Fruit fly (Drosophila melanogaster) whole organism, embryonic: ENCODE results near the gene CG17637.

ENCODE experiments used
- Abd-B ChIP-seq: fragments of 200-800 bp; sonication (Bioruptor generic); optimal IDR thresholded peaks from 2 replicates; lab custom pipeline; 2018; ENCODE audit warnings: missing biosample characterization, mild to moderate bottlenecking, missing genetic modification characterization, moderate library complexity
- BEAF-32 ChIP-seq: fragments of 200-800 bp; sonication (Bioruptor generic); optimal IDR thresholded peaks from 3 replicates; lab custom pipeline; 2017; ENCODE audit warnings: missing biosample characterization, missing genetic modification characterization, mild to moderate bottlenecking, moderate library complexity, missing genetic modification reagents
- CG10147 ChIP-seq: fragments of 200-800 bp; sonication (Bioruptor generic); optimal IDR thresholded peaks from 2 replicates; lab custom pipeline; 2019; ENCODE audit warnings: missing biosample characterization, mild to moderate bottlenecking, missing genetic modification characterization, moderate library complexity
- CG10959 ChIP-seq: fragments of 200-800 bp; sonication (Bioruptor generic); IDR thresholded peaks from 2 replicates; pipeline ENCODE4 v1.3.6; 2022; ENCODE audit warnings: missing biosample characterization, missing genetic modification characterization
- CG10979 ChIP-seq: fragments of 200-800 bp; sonication (Bioruptor generic); optimal IDR thresholded peaks from 2 replicates; lab custom pipeline; 2018; ENCODE audit warnings: missing biosample characterization, mild to moderate bottlenecking, missing genetic modification characterization, moderate library complexity
- CG11085 ChIP-seq: fragments of 200-800 bp; sonication (Bioruptor generic); IDR thresholded peaks from 2 replicates; pipeline ENCODE4 v1.3.6; 2022; ENCODE audit warnings: missing biosample characterization, missing genetic modification characterization
- CG1233 ChIP-seq: fragments of 200-800 bp; sonication (Bioruptor generic); optimal IDR thresholded peaks from 4 replicates; lab custom pipeline; 2018; ENCODE audit warnings: missing biosample characterization, mild to moderate bottlenecking, missing genetic modification characterization
- CG12744 ChIP-seq: fragments of 200-800 bp; sonication (Bioruptor generic); optimal IDR thresholded peaks from 2 replicates; lab custom pipeline; 2016; ENCODE audit warnings: missing biosample characterization, missing genetic modification characterization
- CG13775 ChIP-seq: fragments of 200-800 bp; sonication (Bioruptor generic); optimal IDR thresholded peaks from 3 replicates; lab custom pipeline; 2017; ENCODE audit warnings: missing biosample characterization, mild to moderate bottlenecking, missing genetic modification characterization
- CG14441 ChIP-seq: fragments of 200-800 bp; sonication (Bioruptor generic); IDR thresholded peaks from 2 replicates; pipeline ENCODE4 v1.3.6; 2022; ENCODE audit warnings: missing biosample characterization, missing genetic modification characterization
- CG14667 ChIP-seq: fragments of 200-800 bp; sonication (Bioruptor generic); IDR thresholded peaks from 2 replicates; pipeline ENCODE4 v1.3.6; 2022; ENCODE audit warnings: missing biosample characterization, missing genetic modification characterization
- CG1529 ChIP-seq: fragments of 200-800 bp; sonication (Bioruptor generic); optimal IDR thresholded peaks from 3 replicates; lab custom pipeline; 2018; ENCODE audit warnings: missing biosample characterization, missing genetic modification characterization
- CG15601 ChIP-seq: fragments of 200-800 bp; sonication (Bioruptor generic); optimal IDR thresholded peaks from 3 replicates; lab custom pipeline; 2019; ENCODE audit warnings: missing biosample characterization, mild to moderate bottlenecking, missing genetic modification characterization, moderate library complexity
- CG1647 ChIP-seq: fragments of 200-800 bp; sonication (Bioruptor generic); optimal IDR thresholded peaks from 3 replicates; lab custom pipeline; 2016; ENCODE audit warnings: missing biosample characterization, missing genetic modification characterization
- CG18619 ChIP-seq: fragments of 200-800 bp; sonication (Bioruptor generic); optimal IDR thresholded peaks from 3 replicates; lab custom pipeline; 2017; ENCODE audit warnings: missing biosample characterization, mild to moderate bottlenecking, missing genetic modification characterization
- CG31224 ChIP-seq: fragments of 200-800 bp; sonication (Bioruptor generic); IDR thresholded peaks from 2 replicates; pipeline ENCODE4 v1.3.6; 2022; ENCODE audit warnings: missing biosample characterization, missing genetic modification characterization
- CG33557 ChIP-seq: fragments of 200-800 bp; sonication (Bioruptor generic); optimal IDR thresholded peaks from 2 replicates; lab custom pipeline; 2019; ENCODE audit warnings: missing biosample characterization, mild to moderate bottlenecking, missing genetic modification characterization, moderate library complexity
- CG3847 ChIP-seq: fragments of 200-800 bp; sonication (Bioruptor generic); IDR thresholded peaks from 2 replicates; pipeline ENCODE4 v1.3.6; 2022; ENCODE audit warnings: missing biosample characterization, missing genetic modification characterization
- CG6854 ChIP-seq: fragments of 200-800 bp; sonication (Bioruptor generic); optimal IDR thresholded peaks from 3 replicates; lab custom pipeline; 2017; ENCODE audit warnings: missing biosample characterization, mild to moderate bottlenecking, missing genetic modification characterization
- CG8359 ChIP-seq: fragments of 200-800 bp; sonication (Bioruptor generic); optimal IDR thresholded peaks from 2 replicates; lab custom pipeline; 2017; ENCODE audit warnings: missing biosample characterization, mild to moderate bottlenecking, missing genetic modification characterization, borderline replicate concordance
- D ChIP-seq, 2 experiments: fragments of 200-800 bp in 1 of 2; fragments of >200 bp in 1 of 2; sonication (Bioruptor generic) in 1 of 2; optimal IDR thresholded peaks; 2 replicates in 1 of 2; 3 replicates in 1 of 2; lab custom pipeline; 2017; ENCODE audit warnings: mild to moderate bottlenecking in 1 of 2, missing biosample characterization in 1 of 2, missing genetic modification characterization in 1 of 2, missing genetic modification reagents in 1 of 2
- Doc2 ChIP-seq: fragments of 200-800 bp; sonication (Bioruptor generic); IDR thresholded peaks from 2 replicates; pipeline ENCODE4 v1.3.6; 2022; ENCODE audit warnings: missing biosample characterization, missing genetic modification characterization
- Dp ChIP-seq: fragments of 200-800 bp; sonication (Bioruptor generic); optimal IDR thresholded peaks from 2 replicates; lab custom pipeline; 2018; ENCODE audit warnings: missing biosample characterization, mild to moderate bottlenecking, missing genetic modification characterization, moderate library complexity
- Drgx ChIP-seq: fragments of 200-800 bp; sonication (Bioruptor generic); IDR thresholded peaks from 2 replicates; pipeline ENCODE4 v1.3.6; 2022; ENCODE audit warnings: missing biosample characterization, missing genetic modification characterization
- Hmr ChIP-seq: fragments of 200-800 bp; sonication (Bioruptor generic); optimal IDR thresholded peaks from 3 replicates; lab custom pipeline; 2017; ENCODE audit warnings: mild to moderate bottlenecking, missing biosample characterization, missing genetic modification reagents, missing genetic modification characterization
- Lim3 ChIP-seq: fragments of 200-800 bp; sonication (Bioruptor generic); IDR thresholded peaks from 2 replicates; pipeline ENCODE4 v1.3.6; 2022; ENCODE audit warnings: missing biosample characterization, missing genetic modification characterization
- Lpt ChIP-seq: fragments of >200 bp; optimal IDR thresholded peaks from 2 replicates; lab custom pipeline; 2018; ENCODE audit warnings: missing biosample characterization, missing genetic modification characterization
- Myb ChIP-seq: fragments of 200-800 bp; sonication (Bioruptor generic); optimal IDR thresholded peaks from 2 replicates; lab custom pipeline; 2016; ENCODE audit warnings: missing biosample characterization, missing genetic modification characterization
- Six4 ChIP-seq: fragments of 200-800 bp; sonication (Bioruptor generic); optimal IDR thresholded peaks from 2 replicates; lab custom pipeline; 2016; ENCODE audit warnings: missing biosample characterization, missing genetic modification characterization
- Taf1 ChIP-seq: fragments of 200-800 bp; sonication (Bioruptor generic); IDR thresholded peaks from 2 replicates; pipeline ENCODE4 v1.3.6; 2022; ENCODE audit warnings: missing biosample characterization, missing genetic modification characterization
- Trl ChIP-seq, 3 experiments: fragments of >200 bp in 2 of 3; fragments of 200-800 bp in 1 of 3; sonication (Bioruptor generic) in 1 of 3; optimal IDR thresholded peaks; 2 replicates in 1 of 3; 3 replicates in 2 of 3; lab custom pipeline; 2016 to 2017; ENCODE audit warnings: missing biosample characterization in 1 of 3, missing genetic modification characterization in 1 of 3
- abd-A ChIP-seq: fragments of 200-800 bp; sonication (Bioruptor generic); optimal IDR thresholded peaks from 3 replicates; lab custom pipeline; 2019; ENCODE audit warnings: missing biosample characterization, mild to moderate bottlenecking, missing genetic modification characterization, moderate library complexity
- aop ChIP-seq: fragments of 200-800 bp; sonication (Bioruptor generic); IDR thresholded peaks from 2 replicates; pipeline ENCODE4 v1.3.6; 2022; ENCODE audit warnings: missing biosample characterization, missing genetic modification characterization
- bcd ChIP-seq: fragments of 200-800 bp; sonication (Bioruptor generic); optimal IDR thresholded peaks from 2 replicates; lab custom pipeline; 2017; ENCODE audit warnings: missing biosample characterization, mild to moderate bottlenecking, missing genetic modification characterization
- eyg ChIP-seq: fragments of 200-800 bp; sonication (Bioruptor generic); optimal IDR thresholded peaks from 3 replicates; lab custom pipeline; 2016; ENCODE audit warnings: missing biosample characterization, missing genetic modification characterization
- fd96Cb ChIP-seq: fragments of 200-800 bp; sonication (Bioruptor generic); optimal IDR thresholded peaks from 2 replicates; lab custom pipeline; 2018; ENCODE audit warnings: missing biosample characterization, mild to moderate bottlenecking, missing genetic modification characterization, moderate library complexity
- gce ChIP-seq: fragments of 200-800 bp; sonication (Bioruptor generic); IDR thresholded peaks from 3 replicates; pipeline ENCODE4 v1.3.6; 2022; ENCODE audit warnings: missing biosample characterization, missing genetic modification characterization
- grn ChIP-seq: fragments of 200-800 bp; sonication (Bioruptor generic); optimal IDR thresholded peaks from 3 replicates; lab custom pipeline; 2017; ENCODE audit warnings: missing biosample characterization, missing genetic modification characterization
- gsb-n ChIP-seq: fragments of 200-800 bp; sonication (Bioruptor generic); optimal IDR thresholded peaks from 3 replicates; lab custom pipeline; 2018; ENCODE audit warnings: missing biosample characterization, mild to moderate bottlenecking, missing genetic modification characterization
- ham ChIP-seq: fragments of 200-800 bp; sonication (Bioruptor generic); IDR thresholded peaks from 2 replicates; pipeline ENCODE4 v1.3.6; 2022; ENCODE audit warnings: missing biosample characterization, missing genetic modification characterization
- hb ChIP-seq: fragments of 200-800 bp; sonication (Bioruptor generic); IDR thresholded peaks from 3 replicates; pipeline ENCODE4 v1.3.6; 2022; ENCODE audit warnings: missing biosample characterization, missing genetic modification characterization; ENCODE audit not compliant: partially characterized antibody
- her ChIP-seq: fragments of 200-800 bp; sonication (Bioruptor generic); optimal IDR thresholded peaks from 2 replicates; lab custom pipeline; 2016; ENCODE audit warnings: missing biosample characterization, missing genetic modification characterization
- lola ChIP-seq, 3 experiments: fragments of >200 bp in 2 of 3; fragments of 200-800 bp in 1 of 3; sonication (Bioruptor generic) in 1 of 3; optimal IDR thresholded peaks; 2 replicates each; lab custom pipeline; 2017 to 2019; ENCODE audit warnings: missing biosample characterization in 3 of 3, missing genetic modification characterization in 3 of 3, mild to moderate bottlenecking in 1 of 3, moderate library complexity in 1 of 3
- nom ChIP-seq: fragments of 200-800 bp; sonication (Bioruptor generic); optimal IDR thresholded peaks from 2 replicates; lab custom pipeline; 2017; ENCODE audit warnings: missing biosample characterization, missing genetic modification characterization, mild to moderate bottlenecking, moderate library complexity, missing genetic modification reagents
- run ChIP-seq: fragments of 200-800 bp; sonication (Bioruptor generic); optimal IDR thresholded peaks from 3 replicates; lab custom pipeline; 2018; ENCODE audit warnings: missing biosample characterization, mild to moderate bottlenecking, missing genetic modification characterization
- sisA ChIP-seq: fragments of 200-800 bp; sonication (Bioruptor generic); IDR thresholded peaks from 2 replicates; pipeline ENCODE4 v1.3.6; 2022; ENCODE audit warnings: missing biosample characterization, missing genetic modification characterization
- stwl ChIP-seq: fragments of 200-800 bp; sonication (Bioruptor generic); optimal IDR thresholded peaks from 3 replicates; lab custom pipeline; 2018; ENCODE audit warnings: missing biosample characterization, mild to moderate bottlenecking, missing genetic modification characterization, moderate library complexity
- zfh1 ChIP-seq: fragments of 200-800 bp; sonication (Bioruptor generic); IDR thresholded peaks from 3 replicates; pipeline ENCODE4 v1.3.6; 2022; ENCODE audit warnings: missing biosample characterization, missing genetic modification characterization

CG17637 gene

DNA sequence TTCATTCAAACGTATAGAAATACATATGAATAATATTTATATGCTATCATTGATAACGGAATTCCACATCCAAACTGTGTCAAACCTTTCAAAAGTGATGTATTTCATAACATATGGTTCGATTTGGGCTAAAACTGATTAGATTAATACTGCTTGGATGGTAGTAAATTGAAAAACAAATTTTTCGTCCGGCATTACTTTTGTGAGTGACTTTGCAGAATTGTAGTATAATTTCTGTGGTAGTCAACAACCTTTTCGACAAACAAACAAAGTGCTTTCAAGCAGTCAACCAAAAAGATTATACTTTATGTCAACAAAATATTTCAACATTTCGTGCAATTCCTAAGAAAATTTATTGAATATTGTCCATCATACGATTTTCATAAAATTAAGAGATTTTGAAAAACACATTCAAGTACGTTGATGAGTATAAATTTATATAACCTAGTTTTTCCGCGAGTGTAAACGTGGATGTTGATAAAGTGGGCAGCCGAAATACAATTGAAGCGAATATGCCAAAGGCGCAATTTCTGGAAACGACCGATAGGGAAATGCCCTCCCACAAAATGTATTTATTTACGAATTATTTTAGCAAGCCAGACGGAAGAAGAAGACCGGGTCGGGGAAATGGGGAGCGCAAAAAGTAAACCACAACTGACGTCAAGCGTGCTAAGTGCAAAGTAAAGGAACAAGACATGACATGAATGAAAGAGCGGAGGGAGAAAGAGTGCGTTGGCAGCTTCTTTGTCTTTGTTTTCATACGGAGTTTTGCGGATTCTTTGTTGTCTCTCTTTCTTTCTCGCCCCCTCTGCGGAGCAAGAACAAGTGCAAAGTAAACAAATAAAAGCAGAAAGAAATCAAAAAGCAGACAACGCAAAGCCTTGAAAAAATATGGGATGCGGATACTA, 14.2 kb downstream of the CG17637 start (continued):
- TF ChIP-seq CG11085 (no peak), BEAF-32 (GFP tag; lab: Kevin White, UChicago) (no peak), sisA (GFP tag; lab: Robert Waterston, UW) (no peak), Drgx (GFP tag; lab: Robert Waterston, UW) (peak; percentile 13; the same call in 1 of the 2 replicates), CG10147 (GFP tag; lab: Kevin White, UChicago) (peak; percentile 28), Dp (GFP tag; lab: Kevin White, UChicago) (no peak), CG1529 (GFP tag; lab: Kevin White, UChicago) (no peak), CG13775 (GFP tag; lab: Kevin White, UChicago) (peak; percentile 44), gsb-n (no peak), grn (GFP tag; lab: Kevin White, UChicago) (no peak), CG10959 (GFP tag; lab: Robert Waterston, UW) (no peak), Lim3 (GFP tag; lab: Robert Waterston, UW) (no peak), CG1647 (GFP tag; lab: Kevin White, UChicago) (no peak), zfh1 (GFP tag; lab: Robert Waterston, UW) (peak; percentile 31; the same call in 1 of the 3 replicates), CG10979 (tag; lab: Kevin White, UChicago) (no peak), CG33557 (no peak), bcd (GFP tag; lab: Kevin White, UChicago) (peak; percentile 13), D (optimal IDR thresholded peaks at IDR 0.05; lab: Kevin White, UChicago) (no peak), D (GFP tag; optimal IDR thresholded peaks at IDR 0.05; lab: Kevin White, UChicago) (no peak), CG31224 (GFP tag; lab: Robert Waterston, UW) (no peak), lola (GFP tag; optimal IDR thresholded peaks at IDR 0.05; lab: Kevin White, UChicago) (no peak), CG8359 (no peak), eyg (GFP tag; lab: Kevin White, UChicago) (no peak), CG6854 (GFP tag; lab: Kevin White, UChicago) (no peak), run (tag; lab: Kevin White, UChicago) (no peak), hb (GFP tag; lab: Robert Waterston, UW) (no peak), Myb (GFP tag; lab: Kevin White, UChicago) (no peak), CG12744 (no peak), abd-A (tag; lab: Kevin White, UChicago) (no peak), Abd-B (no peak), CG15601 (tag; lab: Kevin White, UChicago) (no peak), her (no peak), nom (GFP tag; lab: Kevin White, UChicago) (peak; percentile 92), CG1233 (peak; percentile 15), Trl (optimal IDR thresholded peaks at IDR 0.05; lab: Kevin White, UChicago) (peak in 1 of 2 experiments; percentile 43), Trl (GFP tag; optimal IDR thresholded peaks at IDR 0.05; lab: Kevin White, UChicago) (no peak), Six4 (GFP tag; lab: Kevin White, UChicago) (peak; percentile 25), Lpt (GFP tag; lab: Kevin White, UChicago) (no peak), CG18619 (GFP tag; lab: Kevin White, UChicago) (peak; percentile 3), Doc2 (GFP tag; lab: Robert Waterston, UW) (no peak), stwl (tag; lab: Kevin White, UChicago) (no peak), CG14667 (GFP tag; lab: Robert Waterston, UW) (no peak), Hmr (GFP tag; lab: Kevin White, UChicago) (peak; percentile 30), ham (GFP tag; lab: Robert Waterston, UW) (no peak), fd96Cb (tag; lab: Kevin White, UChicago) (no peak), gce (GFP tag; lab: Robert Waterston, UW) (no peak), CG14441 (GFP tag; lab: Robert Waterston, UW) (no peak), Taf1 (GFP tag; lab: Robert Waterston, UW) (no peak), aop (GFP tag; lab: Robert Waterston, UW) (no peak), CG3847 (GFP tag; lab: Robert Waterston, UW) (no peak)
